Worm (Caenorhabditis elegans) whole organism, mixed stage, embryonic: ENCODE measurements around the gene ugt-9.

Source experiments
- M03D4.4 ChIP-seq: sonication (generic microtip); optimal IDR thresholded peaks from 2 replicates; lab custom pipeline; 2017; ENCODE audit warnings: mild to moderate bottlenecking, missing genetic modification characterization, missing compliant biosample characterization
- blmp-1 ChIP-seq: fragments of 150-350 bp; optimal IDR thresholded peaks from 2 replicates; lab custom pipeline; 2014; ENCODE audit warnings: missing biosample characterization, missing genetic modification characterization
- ceh-43 ChIP-seq: fragments of 200-800 bp; sonication (Bioruptor generic); optimal IDR thresholded peaks from 2 replicates; lab custom pipeline; 2018; ENCODE audit warnings: mild to moderate bottlenecking, missing genetic modification characterization, moderate library complexity, missing compliant biosample characterization
- ceh-83 ChIP-seq: fragments of 200-800 bp; sonication (Bioruptor generic); optimal IDR thresholded peaks from 2 replicates; lab custom pipeline; 2018; ENCODE audit warnings: mild to moderate bottlenecking, missing genetic modification characterization, missing compliant biosample characterization
- ces-1 ChIP-seq: fragments of 150-350 bp; optimal IDR thresholded peaks from 2 replicates; lab custom pipeline; 2014; ENCODE audit warnings: missing biosample characterization, missing genetic modification reagents, missing genetic modification characterization
- cnd-1 ChIP-seq: fragments of 200-800 bp; sonication (Bioruptor generic); optimal IDR thresholded peaks from 2 replicates; lab custom pipeline; 2018; ENCODE audit warnings: mild to moderate bottlenecking, missing genetic modification characterization, missing compliant biosample characterization
- elt-1 ChIP-seq: sonication (generic microtip); optimal IDR thresholded peaks from 2 replicates; lab custom pipeline; 2017; ENCODE audit warnings: missing genetic modification characterization, mild to moderate bottlenecking, missing compliant biosample characterization, antibody characterized with exemption, moderate library complexity, borderline replicate concordance; ENCODE audit not compliant: insufficient read depth
- hlh-1 ChIP-seq: fragments of 150-350 bp; optimal IDR thresholded peaks from 2 replicates; lab custom pipeline; 2014; ENCODE audit warnings: missing biosample characterization, missing genetic modification reagents, missing genetic modification characterization
- lin-13 ChIP-seq: fragments of 150-350 bp; optimal IDR thresholded peaks from 2 replicates; lab custom pipeline; 2014; ENCODE audit warnings: missing biosample characterization, missing genetic modification characterization
- lin-32 ChIP-seq: fragments of 200-800 bp; sonication (Bioruptor generic); optimal IDR thresholded peaks from 2 replicates; lab custom pipeline; 2018; ENCODE audit warnings: mild to moderate bottlenecking, missing genetic modification characterization, missing compliant biosample characterization
- lsy-2 ChIP-seq: fragments of 150-350 bp; optimal IDR thresholded peaks from 2 replicates; lab custom pipeline; 2014; ENCODE audit warnings: missing biosample characterization, missing genetic modification characterization
- mab-5 ChIP-seq: fragments of 150-350 bp; optimal IDR thresholded peaks from 2 replicates; lab custom pipeline; 2014; ENCODE audit warnings: missing biosample characterization, missing genetic modification characterization
- mep-1 ChIP-seq: fragments of 150-350 bp; optimal IDR thresholded peaks from 2 replicates; lab custom pipeline; 2017; ENCODE audit warnings: missing biosample characterization, missing genetic modification reagents, missing genetic modification characterization, inconsistent platforms
- nhr-12 ChIP-seq: fragments of 150-350 bp; optimal IDR thresholded peaks from 2 replicates; lab custom pipeline; 2014; ENCODE audit warnings: missing biosample characterization, missing genetic modification characterization
- nhr-2 ChIP-seq: fragments of 150-350 bp; optimal IDR thresholded peaks from 2 replicates; lab custom pipeline; 2014; ENCODE audit warnings: missing biosample characterization, missing genetic modification characterization
- nhr-28 ChIP-seq: fragments of 150-350 bp; optimal IDR thresholded peaks from 2 replicates; lab custom pipeline; 2014; ENCODE audit warnings: missing biosample characterization, missing genetic modification characterization
- nhr-76 ChIP-seq: sonication (generic microtip); optimal IDR thresholded peaks from 2 replicates; lab custom pipeline; 2017; ENCODE audit warnings: missing biosample characterization, missing genetic modification characterization
- pha-4 ChIP-seq: fragments of 150-350 bp; optimal IDR thresholded peaks from 2 replicates; lab custom pipeline; 2018; ENCODE audit warnings: missing biosample characterization, missing genetic modification reagents, missing genetic modification characterization
- sem-2 ChIP-seq: fragments of 200-800 bp; sonication (Bioruptor generic); optimal IDR thresholded peaks from 2 replicates; lab custom pipeline; 2018; ENCODE audit warnings: mild to moderate bottlenecking, missing genetic modification characterization, missing compliant biosample characterization
- snpc-4 ChIP-seq: fragments of 150-350 bp; optimal IDR thresholded peaks from 2 replicates; lab custom pipeline; 2014; ENCODE audit warnings: missing biosample characterization, missing genetic modification characterization
- tbx-8 ChIP-seq: fragments of 200-800 bp; sonication (Bioruptor generic); optimal IDR thresholded peaks from 2 replicates; lab custom pipeline; 2018; ENCODE audit warnings: mild to moderate bottlenecking, missing genetic modification characterization, moderate library complexity, missing compliant biosample characterization
- unc-120 ChIP-seq: sonication (generic microtip); optimal IDR thresholded peaks from 2 replicates; lab custom pipeline; 2017; ENCODE audit warnings: missing genetic modification characterization, missing compliant biosample characterization; ENCODE audit not compliant: poor library complexity, severe bottlenecking
- unc-39 ChIP-seq: fragments of 150-350 bp; optimal IDR thresholded peaks from 2 replicates; lab custom pipeline; 2014; ENCODE audit warnings: missing biosample characterization, missing genetic modification characterization
- unc-62 ChIP-seq: fragments of 150-350 bp; optimal IDR thresholded peaks from 2 replicates; lab custom pipeline; 2014; ENCODE audit warnings: missing biosample characterization, missing genetic modification reagents, missing genetic modification characterization
- zip-8 ChIP-seq: fragments of 150-350 bp; optimal IDR thresholded peaks from 2 replicates; lab custom pipeline; 2014; ENCODE audit warnings: missing biosample characterization, missing genetic modification characterization
- ztf-11 ChIP-seq: fragments of 150-350 bp; optimal IDR thresholded peaks from 2 replicates; lab custom pipeline; 2014; ENCODE audit warnings: missing biosample characterization, missing genetic modification characterization

ugt-9 gene

DNA sequence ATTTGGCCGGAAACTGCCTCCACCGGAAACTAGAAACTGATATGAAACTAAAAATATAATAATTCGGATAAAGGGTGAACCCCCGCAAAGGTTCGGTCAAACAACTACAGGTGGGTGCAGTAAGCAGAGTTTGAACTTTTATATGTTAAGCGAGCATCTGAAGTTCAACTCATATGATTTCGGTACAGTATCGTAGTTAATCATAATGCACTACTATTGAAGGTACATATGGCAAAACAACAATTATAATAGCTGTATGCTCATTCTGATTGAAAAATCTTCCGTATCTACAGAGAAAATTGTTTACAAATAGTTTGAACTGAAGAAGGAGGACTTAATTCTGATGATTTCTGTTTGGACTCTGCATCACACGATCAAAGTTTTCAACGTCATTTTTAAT, 37.4 kb downstream of the ugt-9 start:
- no peak for TF ChIP-seq zip-8
- TF ChIP-seq mep-1 (tag; lab: Kevin White, UChicago), result no peak
- no peak for TF ChIP-seq mab-5 (tag; lab: Kevin White, UChicago)
- TF ChIP-seq sem-2, result no peak
- TF ChIP-seq ces-1 (GFP tag; lab: Kevin White, UChicago), result no peak
- TF ChIP-seq nhr-2 (tag; lab: Kevin White, UChicago), result no peak
- no peak for TF ChIP-seq nhr-12

DNA sequence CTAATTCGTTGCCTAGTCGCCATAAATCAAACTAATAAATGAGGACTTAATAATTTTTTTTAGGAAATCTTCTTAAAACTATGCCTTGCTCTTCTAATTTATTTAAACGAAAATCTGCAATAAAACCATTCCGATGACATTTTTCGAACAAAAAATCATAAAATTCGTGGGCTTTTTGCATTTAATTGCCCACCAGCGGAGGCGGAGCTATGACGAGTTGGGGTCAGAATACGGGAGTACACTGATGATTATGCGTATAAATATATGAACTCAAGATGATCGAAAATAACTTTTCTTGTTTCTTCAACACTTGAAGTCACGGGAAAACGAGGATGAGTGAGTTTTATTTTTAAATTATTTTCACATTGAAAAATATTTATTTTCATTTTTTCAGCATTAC, 38.6 kb downstream of the ugt-9 start, which contains the start of gene catp-2:
Gene catp-2 (plus strand): TSS at position 301 of the 400 bp plus-strand sequence.
- no peak for TF ChIP-seq nhr-12
- TF ChIP-seq lin-13 (tag; lab: Kevin White, UChicago), result no peak
- no peak for TF ChIP-seq M03D4.4 (tag; lab: Kevin White, UChicago)
- no peak for TF ChIP-seq ces-1 (GFP tag; lab: Kevin White, UChicago)
- TF ChIP-seq unc-39 (tag; lab: Kevin White, UChicago), result no peak
- TF ChIP-seq elt-1 (tag; lab: Kevin White, UChicago), result no peak
- TF ChIP-seq blmp-1 (tag; lab: Kevin White, UChicago), result no peak
- no peak for TF ChIP-seq tbx-8 (GFP tag; lab: Kevin White, UChicago)
- no peak for TF ChIP-seq unc-120 (tag; lab: Kevin White, UChicago)
- TF ChIP-seq sem-2, result no peak
- TF ChIP-seq nhr-28 (tag; lab: Kevin White, UChicago), result no peak
- no peak for TF ChIP-seq pha-4 (tag; lab: Kevin White, UChicago)
- no peak for TF ChIP-seq ceh-43 (GFP tag; lab: Kevin White, UChicago)
- TF ChIP-seq nhr-2 (tag; lab: Kevin White, UChicago), result no peak
- TF ChIP-seq ceh-83 (GFP tag; lab: Kevin White, UChicago), result no peak
- no peak for TF ChIP-seq ztf-11
- no peak for TF ChIP-seq lin-32 (GFP tag; lab: Kevin White, UChicago)
- no peak for TF ChIP-seq cnd-1 (tag; lab: Kevin White, UChicago)
- TF ChIP-seq snpc-4 (tag; lab: Kevin White, UChicago), result no peak
- TF ChIP-seq nhr-76 (tag; lab: Kevin White, UChicago), result no peak

DNA sequence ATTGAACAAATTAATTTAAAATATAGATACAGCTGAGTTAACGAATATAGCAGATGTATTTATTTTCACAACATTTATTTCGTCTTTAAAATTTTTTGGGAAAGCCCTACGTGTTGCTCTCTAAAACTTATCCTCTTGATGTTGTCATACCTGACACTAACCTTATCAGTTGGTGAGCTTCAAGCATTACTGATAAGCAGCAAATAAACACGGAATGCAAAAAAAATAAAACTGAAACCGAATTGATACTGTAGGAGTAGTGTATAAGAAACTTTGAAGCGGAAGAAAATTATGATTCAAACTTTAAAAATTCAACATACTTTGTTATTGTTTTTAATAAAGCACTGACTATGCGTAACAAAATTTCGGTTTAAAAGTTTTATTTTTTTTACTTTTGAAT, 39.2 kb downstream of the ugt-9 start:
- TF ChIP-seq lsy-2 (tag; lab: Kevin White, UChicago) (no peak), nhr-12 (no peak), ceh-83 (GFP tag; lab: Kevin White, UChicago) (no peak), cnd-1 (tag; lab: Kevin White, UChicago) (no peak), ztf-11 (no peak), zip-8 (no peak), nhr-2 (tag; lab: Kevin White, UChicago) (no peak), unc-62 (GFP tag; lab: Kevin White, UChicago) (no peak), mab-5 (tag; lab: Kevin White, UChicago) (no peak), M03D4.4 (tag; lab: Kevin White, UChicago) (no peak), lin-32 (GFP tag; lab: Kevin White, UChicago) (no peak)

DNA sequence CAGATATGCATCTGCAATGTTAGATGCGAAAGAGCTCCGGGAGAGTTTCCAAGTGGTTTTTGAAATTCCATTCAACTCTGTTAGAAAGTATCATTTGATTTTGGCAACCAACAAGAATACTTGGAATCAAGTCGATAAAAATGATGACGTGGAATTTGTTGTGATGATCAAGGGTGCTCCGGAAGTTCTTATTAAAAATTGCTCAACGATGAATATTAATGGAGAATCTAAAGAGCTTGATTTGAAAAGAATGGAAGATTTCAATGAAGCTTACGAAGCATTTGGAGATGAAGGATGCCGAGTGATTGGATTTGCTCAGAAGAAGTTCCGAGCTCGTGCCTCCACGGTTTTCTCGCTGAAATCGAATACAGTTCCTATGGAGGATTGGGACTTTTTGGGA, 41.5 kb downstream of the ugt-9 start:
- no peak for TF ChIP-seq snpc-4 (tag; lab: Kevin White, UChicago)
- TF ChIP-seq mep-1 (tag; lab: Kevin White, UChicago), result no peak
- TF ChIP-seq unc-120 (tag; lab: Kevin White, UChicago), result no peak
- TF ChIP-seq cnd-1 (tag; lab: Kevin White, UChicago), result no peak
- no peak for TF ChIP-seq hlh-1 (tag; lab: Kevin White, UChicago)
- no peak for TF ChIP-seq tbx-8 (GFP tag; lab: Kevin White, UChicago)
- TF ChIP-seq, all 35 proteins: peak for 0

DNA sequence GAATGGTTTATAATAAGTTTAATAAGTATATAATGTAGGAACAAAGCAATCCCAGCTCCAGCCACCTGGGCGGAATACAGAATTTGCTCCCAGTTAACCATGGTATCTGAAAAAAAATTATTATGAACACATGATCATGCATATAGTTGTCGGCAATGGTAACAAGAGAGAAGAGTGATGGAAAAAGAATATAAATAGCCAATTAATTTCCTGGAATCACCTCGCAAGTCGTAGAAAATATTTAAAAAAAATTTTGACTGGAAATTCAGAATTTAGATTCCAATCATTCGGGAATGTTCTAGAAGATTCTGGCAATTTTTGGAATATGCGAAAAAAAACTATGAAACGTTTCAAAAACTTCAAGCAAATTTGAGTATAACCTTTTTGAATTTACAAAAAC, 48.4 kb downstream of the ugt-9 start, which contains the start of gene str-211:
Gene str-211 (minus strand): TSS at position 101 of the 400 bp plus-strand sequence.
- no peak for TF ChIP-seq nhr-28 (tag; lab: Kevin White, UChicago)
